Fruit fly (Drosophila melanogaster) whole organism, embryonic: ENCODE results near the gene Cpr30F.
A peak's percentile ranks its signal among the peaks of the same experiment; 100 is the strongest.

Experiments
- Adf1 ChIP-seq: fragments of 200-800 bp; sonication (Bioruptor generic); IDR thresholded peaks from 2 replicates; pipeline ENCODE4 v1.3.6; 2022; ENCODE audit warnings: missing biosample characterization, missing genetic modification characterization
- Atf6 ChIP-seq: fragments of 200-800 bp; sonication (Bioruptor generic); IDR thresholded peaks from 2 replicates; pipeline ENCODE4 v1.3.6; 2022; ENCODE audit warnings: missing biosample characterization, missing genetic modification characterization
- CG11398 ChIP-seq: fragments of 200-800 bp; sonication (Bioruptor generic); optimal IDR thresholded peaks from 2 replicates; lab custom pipeline; 2016; ENCODE audit warnings: missing biosample characterization, missing genetic modification characterization
- CG12236 ChIP-seq: fragments of 200-800 bp; sonication (Bioruptor generic); optimal IDR thresholded peaks from 2 replicates; lab custom pipeline; 2016; ENCODE audit warnings: missing biosample characterization, missing genetic modification characterization
- CG12769 ChIP-seq: fragments of 200-800 bp; sonication (Bioruptor generic); optimal IDR thresholded peaks from 2 replicates; lab custom pipeline; 2019; ENCODE audit warnings: missing biosample characterization, mild to moderate bottlenecking, missing genetic modification characterization, moderate library complexity
- CG13296 ChIP-seq: fragments of 200-800 bp; sonication (Bioruptor generic); optimal IDR thresholded peaks from 3 replicates; lab custom pipeline; 2018; ENCODE audit warnings: missing biosample characterization, mild to moderate bottlenecking, missing genetic modification characterization
- CG14441 ChIP-seq: fragments of 200-800 bp; sonication (Bioruptor generic); IDR thresholded peaks from 2 replicates; pipeline ENCODE4 v1.3.6; 2022; ENCODE audit warnings: missing biosample characterization, missing genetic modification characterization
- CG17186 ChIP-seq: fragments of 200-800 bp; sonication (Bioruptor generic); optimal IDR thresholded peaks from 3 replicates; lab custom pipeline; 2017; ENCODE audit warnings: missing biosample characterization, missing genetic modification reagents, missing genetic modification characterization
- CG17359 ChIP-seq: fragments of 200-800 bp; sonication (Bioruptor generic); optimal IDR thresholded peaks from 3 replicates; lab custom pipeline; 2018; ENCODE audit warnings: missing biosample characterization, mild to moderate bottlenecking, missing genetic modification characterization, moderate library complexity
- CG18476 ChIP-seq: fragments of 200-800 bp; sonication (Bioruptor generic); optimal IDR thresholded peaks from 2 replicates; lab custom pipeline; 2016; ENCODE audit warnings: missing biosample characterization, mild to moderate bottlenecking, missing genetic modification characterization
- CG2199 ChIP-seq: fragments of 200-800 bp; sonication (Bioruptor generic); IDR thresholded peaks from 3 replicates; pipeline ENCODE4 v1.3.6; 2022; ENCODE audit warnings: missing biosample characterization, missing genetic modification characterization
- CG31224 ChIP-seq: fragments of 200-800 bp; sonication (Bioruptor generic); IDR thresholded peaks from 2 replicates; pipeline ENCODE4 v1.3.6; 2022; ENCODE audit warnings: missing biosample characterization, missing genetic modification characterization
- CG31365 ChIP-seq: fragments of 200-800 bp; sonication (Bioruptor generic); optimal IDR thresholded peaks from 2 replicates; lab custom pipeline; 2018; ENCODE audit warnings: missing biosample characterization, mild to moderate bottlenecking, missing genetic modification characterization
- CG34376 ChIP-seq: fragments of 200-800 bp; sonication (Bioruptor generic); optimal IDR thresholded peaks from 2 replicates; lab custom pipeline; 2018; ENCODE audit warnings: missing biosample characterization, mild to moderate bottlenecking, missing genetic modification characterization
- CG34422 ChIP-seq: fragments of 200-800 bp; sonication (Bioruptor generic); IDR thresholded peaks from 3 replicates; pipeline ENCODE4 v1.3.6; 2022; ENCODE audit warnings: missing biosample characterization, missing genetic modification characterization
- CG4404 ChIP-seq: fragments of 200-800 bp; sonication (Bioruptor generic); IDR thresholded peaks from 2 replicates; pipeline ENCODE4 v1.3.6; 2022; ENCODE audit warnings: missing biosample characterization, missing genetic modification characterization
- CG6175 ChIP-seq: fragments of 200-800 bp; sonication (Bioruptor generic); IDR thresholded peaks from 3 replicates; pipeline ENCODE4 v1.3.6; 2022; ENCODE audit warnings: missing biosample characterization, missing genetic modification characterization
- CG6254 ChIP-seq: fragments of 200-800 bp; sonication (Bioruptor generic); optimal IDR thresholded peaks from 3 replicates; lab custom pipeline; 2017; ENCODE audit warnings: mild to moderate bottlenecking, missing biosample characterization, missing genetic modification reagents, missing genetic modification characterization
- CG6854 ChIP-seq: fragments of 200-800 bp; sonication (Bioruptor generic); optimal IDR thresholded peaks from 3 replicates; lab custom pipeline; 2017; ENCODE audit warnings: missing biosample characterization, mild to moderate bottlenecking, missing genetic modification characterization
- CG8290 ChIP-seq, 3 experiments: fragments of 200-800 bp; sonication (Bioruptor generic); optimal IDR thresholded peaks; 2 replicates each; lab custom pipeline; 2016 to 2019; ENCODE audit warnings: missing biosample characterization in 3 of 3, missing genetic modification characterization in 3 of 3, mild to moderate bottlenecking in 2 of 3, moderate library complexity in 1 of 3
- D ChIP-seq, 2 experiments: fragments of 200-800 bp in 1 of 2; fragments of >200 bp in 1 of 2; sonication (Bioruptor generic) in 1 of 2; optimal IDR thresholded peaks; 2 replicates in 1 of 2; 3 replicates in 1 of 2; lab custom pipeline; 2017; ENCODE audit warnings: mild to moderate bottlenecking in 1 of 2, missing biosample characterization in 1 of 2, missing genetic modification characterization in 1 of 2, missing genetic modification reagents in 1 of 2
- Dp ChIP-seq: fragments of 200-800 bp; sonication (Bioruptor generic); optimal IDR thresholded peaks from 2 replicates; lab custom pipeline; 2018; ENCODE audit warnings: missing biosample characterization, mild to moderate bottlenecking, missing genetic modification characterization, moderate library complexity
- Drgx ChIP-seq: fragments of 200-800 bp; sonication (Bioruptor generic); IDR thresholded peaks from 2 replicates; pipeline ENCODE4 v1.3.6; 2022; ENCODE audit warnings: missing biosample characterization, missing genetic modification characterization
- Ets97D ChIP-seq: fragments of 200-800 bp; sonication (Bioruptor generic); optimal IDR thresholded peaks from 3 replicates; lab custom pipeline; 2016; ENCODE audit warnings: missing biosample characterization, missing genetic modification characterization
- GATAe ChIP-seq: fragments of 200-800 bp; sonication (Bioruptor generic); conservative IDR thresholded peaks from 2 replicates; pipeline ENCODE4 v1.3.6; 2022; ENCODE audit warnings: missing biosample characterization, missing genetic modification characterization
- H15 ChIP-seq: fragments of 200-800 bp; sonication (Bioruptor generic); IDR thresholded peaks from 3 replicates; pipeline ENCODE4 v1.3.6; 2022; ENCODE audit warnings: missing biosample characterization, missing genetic modification characterization
- Hr39 ChIP-seq: fragments of >200 bp; optimal IDR thresholded peaks from 2 replicates; lab custom pipeline; 2017
- NC2β ChIP-seq: fragments of 200-800 bp; sonication (Bioruptor generic); optimal IDR thresholded peaks from 2 replicates; lab custom pipeline; 2016; ENCODE audit warnings: missing biosample characterization, missing genetic modification characterization
- NFAT ChIP-seq: fragments of 200-800 bp; sonication (Bioruptor generic); IDR thresholded peaks from 2 replicates; pipeline ENCODE4 v1.3.6; 2022; ENCODE audit warnings: missing biosample characterization, missing genetic modification characterization
- Neu2 ChIP-seq: fragments of 200-800 bp; sonication (Bioruptor generic); optimal IDR thresholded peaks from 3 replicates; lab custom pipeline; 2016; ENCODE audit warnings: missing biosample characterization, missing genetic modification characterization, borderline replicate concordance
- Usf ChIP-seq: fragments of 200-800 bp; sonication (Bioruptor generic); optimal IDR thresholded peaks from 2 replicates; lab custom pipeline; 2017; ENCODE audit warnings: missing genotype, missing biosample characterization, missing genetic modification characterization
- YL-1 ChIP-seq: fragments of 200-800 bp; sonication (Bioruptor generic); optimal IDR thresholded peaks from 3 replicates; lab custom pipeline; 2017; ENCODE audit warnings: missing biosample characterization, mild to moderate bottlenecking, missing genetic modification characterization
- amos ChIP-seq: fragments of 200-800 bp; sonication (Bioruptor generic); IDR thresholded peaks from 2 replicates; pipeline ENCODE4 v1.3.6; 2022; ENCODE audit warnings: missing biosample characterization, missing genetic modification characterization; ENCODE audit not compliant: partially characterized antibody
- ci ChIP-seq: fragments of 200-800 bp; sonication (Bioruptor generic); IDR thresholded peaks from 3 replicates; pipeline ENCODE4 v1.3.6; 2022; ENCODE audit warnings: missing biosample characterization, missing genetic modification characterization
- corto ChIP-seq: fragments of 200-800 bp; sonication (Bioruptor generic); optimal IDR thresholded peaks from 2 replicates; lab custom pipeline; 2016; ENCODE audit warnings: missing biosample characterization, mild to moderate bottlenecking, missing genetic modification characterization, moderate library complexity
- crol ChIP-seq: fragments of 200-800 bp; sonication (Bioruptor generic); IDR thresholded peaks from 2 replicates; pipeline ENCODE4 v1.3.6; 2022; ENCODE audit warnings: missing biosample characterization, missing genetic modification characterization
- cwo ChIP-seq: fragments of 200-800 bp; sonication (Bioruptor generic); optimal IDR thresholded peaks from 3 replicates; lab custom pipeline; 2017; ENCODE audit warnings: missing biosample characterization, missing genetic modification characterization, mild to moderate bottlenecking, moderate library complexity, missing genetic modification reagents
- ewg ChIP-seq: fragments of 200-800 bp; sonication (Bioruptor generic); optimal IDR thresholded peaks from 3 replicates; lab custom pipeline; 2017; ENCODE audit warnings: mild to moderate bottlenecking, missing biosample characterization, missing genetic modification reagents, missing genetic modification characterization
- gce ChIP-seq: fragments of 200-800 bp; sonication (Bioruptor generic); IDR thresholded peaks from 3 replicates; pipeline ENCODE4 v1.3.6; 2022; ENCODE audit warnings: missing biosample characterization, missing genetic modification characterization
- gem ChIP-seq: fragments of 200-800 bp; sonication (Bioruptor generic); optimal IDR thresholded peaks from 2 replicates; lab custom pipeline; 2019; ENCODE audit warnings: missing biosample characterization, mild to moderate bottlenecking, missing genetic modification characterization, moderate library complexity
- lov ChIP-seq, 2 experiments: fragments of 200-800 bp in 1 of 2; fragments of >200 bp in 1 of 2; sonication (Bioruptor generic) in 1 of 2; IDR thresholded peaks in 1 of 2; optimal IDR thresholded peaks in 1 of 2; 2 replicates in 1 of 2; 3 replicates in 1 of 2; pipeline versions ENCODE4 v1.3.6 to Lab custom; 2017 to 2022; ENCODE audit warnings: missing biosample characterization in 1 of 2, missing genetic modification characterization in 1 of 2
- nmo ChIP-seq: fragments of 200-800 bp; sonication (Bioruptor generic); optimal IDR thresholded peaks from 2 replicates; lab custom pipeline; 2018; ENCODE audit warnings: missing biosample characterization, mild to moderate bottlenecking, missing genetic modification characterization, moderate library complexity
- org-1 ChIP-seq: fragments of 200-800 bp; sonication (Bioruptor generic); optimal IDR thresholded peaks from 2 replicates; lab custom pipeline; 2017; ENCODE audit warnings: missing biosample characterization, missing genetic modification characterization
- sd ChIP-seq: fragments of 200-800 bp; sonication (Bioruptor generic); optimal IDR thresholded peaks from 3 replicates; lab custom pipeline; 2018; ENCODE audit warnings: missing biosample characterization, mild to moderate bottlenecking, missing genetic modification characterization, moderate library complexity
- tna ChIP-seq: fragments of 200-800 bp; sonication (Bioruptor generic); IDR thresholded peaks from 2 replicates; pipeline ENCODE4 v1.3.6; 2022; ENCODE audit warnings: missing biosample characterization, missing genetic modification characterization; ENCODE audit not compliant: partially characterized antibody
- unpg ChIP-seq: fragments of 200-800 bp; sonication (Bioruptor generic); optimal IDR thresholded peaks from 3 replicates; lab custom pipeline; 2018; ENCODE audit warnings: missing biosample characterization, mild to moderate bottlenecking, missing genetic modification characterization, moderate library complexity
- vnd ChIP-seq: fragments of 200-800 bp; sonication (Bioruptor generic); IDR thresholded peaks from 3 replicates; pipeline ENCODE4 v1.3.6; 2022; ENCODE audit warnings: missing biosample characterization, missing genetic modification characterization; ENCODE audit not compliant: partially characterized antibody

Cpr30F gene

dm6 chr2L:9947738-9948519 lies 15.0 kb upstream of the Cpr30F start (continued):
- TF ChIP-seq Hr39 (lab: Kevin White, UChicago) = no peak
- no peak for TF ChIP-seq CG17186 (GFP tag; lab: Kevin White, UChicago)
- TF ChIP-seq corto (GFP tag; lab: Kevin White, UChicago) = peak; percentile 67
- TF ChIP-seq crol = no peak
- no peak for TF ChIP-seq CG13296
- peak; percentile 69 for TF ChIP-seq CG34376 (GFP tag; lab: Kevin White, UChicago)
- no peak for TF ChIP-seq gce (GFP tag; lab: Robert Waterston, UW)
- peak; percentile 5 for TF ChIP-seq gem (tag; lab: Kevin White, UChicago)
- no peak for TF ChIP-seq Usf (GFP tag; lab: Kevin White, UChicago)
- TF ChIP-seq CG6854 (GFP tag; lab: Kevin White, UChicago) = no peak
- no peak for TF ChIP-seq ewg (GFP tag; lab: Kevin White, UChicago)
- peak; percentile 15; the same call in 1 of the 2 replicates for TF ChIP-seq Adf1
- no peak for TF ChIP-seq CG18476 (GFP tag; lab: Kevin White, UChicago)
- TF ChIP-seq CG34422 = peak; percentile 21; the same call in 1 of the 3 replicates
- TF ChIP-seq CG12236 (GFP tag; lab: Kevin White, UChicago) = no peak
- peak; percentile 3 for TF ChIP-seq nmo (GFP tag; lab: Kevin White, UChicago)
- TF ChIP-seq sd (tag; lab: Kevin White, UChicago) = peak; percentile 88
- TF ChIP-seq NFAT (GFP tag; lab: Robert Waterston, UW) = no peak
- peak; percentile 9 for TF ChIP-seq cwo (GFP tag; lab: Kevin White, UChicago)
- no peak for TF ChIP-seq vnd (GFP tag; lab: Robert Waterston, UW)
- TF ChIP-seq CG31365 = no peak
- TF ChIP-seq lov (optimal IDR thresholded peaks at IDR 0.05; lab: Kevin White, UChicago) = no peak
- no peak for TF ChIP-seq lov (GFP tag; IDR thresholded peaks at IDR 0.05; lab: Robert Waterston, UW)
- TF ChIP-seq Ets97D (GFP tag; lab: Kevin White, UChicago) = no peak
- TF ChIP-seq unpg (GFP tag; lab: Kevin White, UChicago) = no peak
- TF ChIP-seq H15 (GFP tag; lab: Robert Waterston, UW) = no peak
- no peak for TF ChIP-seq D (optimal IDR thresholded peaks at IDR 0.05; lab: Kevin White, UChicago)
- no peak for TF ChIP-seq D (GFP tag; optimal IDR thresholded peaks at IDR 0.05; lab: Kevin White, UChicago)
- TF ChIP-seq GATAe (GFP tag; lab: Robert Waterston, UW) = 0 out of 2 replicates have a peak, but pooled peaks have one; percentile 20
- 0 out of 3 replicates have a peak, but pooled peaks have one; percentile 23 for TF ChIP-seq ci (GFP tag; lab: Robert Waterston, UW)
- TF ChIP-seq CG6254 (GFP tag; lab: Kevin White, UChicago) = no peak
- no peak for TF ChIP-seq CG6175 (GFP tag; lab: Robert Waterston, UW)
- no peak for TF ChIP-seq tna
- no peak for TF ChIP-seq CG17359 (tag; lab: Kevin White, UChicago)
- TF ChIP-seq Atf6 = 0 out of 2 replicates have a peak, but pooled peaks have one; percentile 35
- no peak for TF ChIP-seq CG4404 (GFP tag; lab: Robert Waterston, UW)
- TF ChIP-seq NC2β (GFP tag; lab: Kevin White, UChicago) = no peak
- TF ChIP-seq YL-1 (GFP tag; lab: Kevin White, UChicago) = no peak
- peak; percentile 75; the same call in 1 of the 3 replicates for TF ChIP-seq CG2199 (GFP tag; lab: Robert Waterston, UW)
- TF ChIP-seq CG14441 (GFP tag; lab: Robert Waterston, UW) = peak; percentile 30; the same call in 1 of the 2 replicates
- no peak for TF ChIP-seq CG8290 (GFP tag; optimal IDR thresholded peaks at IDR 0.05; lab: Kevin White, UChicago)
- peak in 1 of 2 experiments; percentile 57 for TF ChIP-seq CG8290 (tag; optimal IDR thresholded peaks at IDR 0.05; lab: Kevin White, UChicago)
- no peak for TF ChIP-seq org-1 (GFP tag; lab: Kevin White, UChicago)
- peak; percentile 19; the same call in 1 of the 2 replicates for TF ChIP-seq amos (GFP tag; lab: Robert Waterston, UW)
- no peak for TF ChIP-seq Drgx (GFP tag; lab: Robert Waterston, UW)
- TF ChIP-seq CG12769 (tag; lab: Kevin White, UChicago) = peak; percentile 75
- no peak for TF ChIP-seq Neu2 (GFP tag; lab: Kevin White, UChicago)
- no peak for TF ChIP-seq CG31224 (GFP tag; lab: Robert Waterston, UW)
- TF ChIP-seq Dp (GFP tag; lab: Kevin White, UChicago) = no peak
- no peak for TF ChIP-seq CG11398 (GFP tag; lab: Kevin White, UChicago)
